Fruit fly (Drosophila melanogaster) whole organism, embryonic: Measurements from ENCODE around the gene Grip84.

Source experiments
- Ada2b ChIP-seq: fragments of 200-800 bp; sonication (Bioruptor generic); IDR thresholded peaks from 2 replicates; pipeline ENCODE4 v1.3.6; 2022; ENCODE audit warnings: missing biosample characterization, missing genetic modification characterization
- Atf3 ChIP-seq: fragments of 200-800 bp; sonication (Bioruptor generic); optimal IDR thresholded peaks from 3 replicates; lab custom pipeline; 2016; ENCODE audit warnings: missing biosample characterization, missing genetic modification characterization
- Bgb ChIP-seq: fragments of 200-800 bp; sonication (Bioruptor generic); IDR thresholded peaks from 2 replicates; pipeline ENCODE4 v1.3.6; 2022; ENCODE audit warnings: missing biosample characterization, missing genetic modification characterization; ENCODE audit not compliant: partially characterized antibody
- CG10209 ChIP-seq: fragments of 200-800 bp; sonication (Bioruptor generic); optimal IDR thresholded peaks from 3 replicates; lab custom pipeline; 2017; ENCODE audit warnings: missing biosample characterization, mild to moderate bottlenecking, missing genetic modification characterization, missing genetic modification reagents
- CG1024 ChIP-seq: fragments of 200-800 bp; sonication (Bioruptor generic); IDR thresholded peaks from 2 replicates; pipeline ENCODE4 v1.3.6; 2022; ENCODE audit warnings: missing biosample characterization, missing genetic modification characterization
- CG11504 ChIP-seq: fragments of 200-800 bp; sonication (Bioruptor generic); optimal IDR thresholded peaks from 3 replicates; lab custom pipeline; 2019; ENCODE audit warnings: missing biosample characterization, mild to moderate bottlenecking, missing genetic modification characterization, moderate library complexity
- CG1233 ChIP-seq: fragments of 200-800 bp; sonication (Bioruptor generic); optimal IDR thresholded peaks from 4 replicates; lab custom pipeline; 2018; ENCODE audit warnings: missing biosample characterization, mild to moderate bottlenecking, missing genetic modification characterization
- CG13624 ChIP-seq: fragments of 200-800 bp; sonication (Bioruptor generic); optimal IDR thresholded peaks from 2 replicates; lab custom pipeline; 2016; ENCODE audit warnings: missing biosample characterization, missing genetic modification characterization
- CG13775 ChIP-seq: fragments of 200-800 bp; sonication (Bioruptor generic); optimal IDR thresholded peaks from 3 replicates; lab custom pipeline; 2017; ENCODE audit warnings: missing biosample characterization, mild to moderate bottlenecking, missing genetic modification characterization
- CG14710 ChIP-seq: fragments of 200-800 bp; sonication (Bioruptor generic); optimal IDR thresholded peaks from 3 replicates; lab custom pipeline; 2019; ENCODE audit warnings: missing biosample characterization, mild to moderate bottlenecking, missing genetic modification characterization, moderate library complexity
- CG15479 ChIP-seq: fragments of 200-800 bp; sonication (Bioruptor generic); optimal IDR thresholded peaks from 3 replicates; lab custom pipeline; 2019; ENCODE audit warnings: missing biosample characterization, mild to moderate bottlenecking, missing genetic modification characterization, moderate library complexity
- CG15696 ChIP-seq: fragments of 200-800 bp; sonication (Bioruptor generic); optimal IDR thresholded peaks from 2 replicates; lab custom pipeline; 2019; ENCODE audit warnings: missing biosample characterization, mild to moderate bottlenecking, missing genetic modification characterization, moderate library complexity
- CG16815 ChIP-seq: fragments of 200-800 bp; sonication (Bioruptor generic); optimal IDR thresholded peaks from 3 replicates; lab custom pipeline; 2017; ENCODE audit warnings: missing biosample characterization, mild to moderate bottlenecking, missing genetic modification characterization
- CG17186 ChIP-seq: fragments of 200-800 bp; sonication (Bioruptor generic); optimal IDR thresholded peaks from 3 replicates; lab custom pipeline; 2017; ENCODE audit warnings: missing biosample characterization, missing genetic modification reagents, missing genetic modification characterization
- CG18764 ChIP-seq: fragments of 200-800 bp; sonication (Bioruptor generic); optimal IDR thresholded peaks from 3 replicates; lab custom pipeline; 2016; ENCODE audit warnings: missing biosample characterization, missing genetic modification characterization
- CG30431 ChIP-seq: fragments of 200-800 bp; sonication (Bioruptor generic); optimal IDR thresholded peaks from 2 replicates; lab custom pipeline; 2017; ENCODE audit warnings: missing biosample characterization, missing genetic modification characterization
- CG31365 ChIP-seq: fragments of 200-800 bp; sonication (Bioruptor generic); optimal IDR thresholded peaks from 2 replicates; lab custom pipeline; 2018; ENCODE audit warnings: missing biosample characterization, mild to moderate bottlenecking, missing genetic modification characterization
- CG4424 ChIP-seq: fragments of 200-800 bp; sonication (Bioruptor generic); optimal IDR thresholded peaks from 3 replicates; lab custom pipeline; 2016; ENCODE audit warnings: missing biosample characterization, missing genetic modification characterization
- CG6683 ChIP-seq: fragments of 200-800 bp; sonication (Bioruptor generic); optimal IDR thresholded peaks from 2 replicates; lab custom pipeline; 2017; ENCODE audit warnings: missing biosample characterization, mild to moderate bottlenecking, missing genetic modification characterization, missing genetic modification reagents
- CG6765 ChIP-seq: fragments of 200-800 bp; sonication (Bioruptor generic); optimal IDR thresholded peaks from 3 replicates; lab custom pipeline; 2017; ENCODE audit warnings: missing biosample characterization, mild to moderate bottlenecking, missing genetic modification characterization
- CG6854 ChIP-seq: fragments of 200-800 bp; sonication (Bioruptor generic); optimal IDR thresholded peaks from 3 replicates; lab custom pipeline; 2017; ENCODE audit warnings: missing biosample characterization, mild to moderate bottlenecking, missing genetic modification characterization
- CG7786 ChIP-seq: fragments of 200-800 bp; sonication (Bioruptor generic); optimal IDR thresholded peaks from 2 replicates; lab custom pipeline; 2016; ENCODE audit warnings: missing biosample characterization, missing genetic modification characterization
- CG8359 ChIP-seq: fragments of 200-800 bp; sonication (Bioruptor generic); optimal IDR thresholded peaks from 2 replicates; lab custom pipeline; 2017; ENCODE audit warnings: missing biosample characterization, mild to moderate bottlenecking, missing genetic modification characterization, borderline replicate concordance
- CG9215 ChIP-seq: fragments of 200-800 bp; sonication (Bioruptor generic); IDR thresholded peaks from 2 replicates; pipeline ENCODE4 v1.3.6; 2022; ENCODE audit warnings: missing biosample characterization, missing genetic modification characterization
- CG9817 ChIP-seq: fragments of 200-800 bp; sonication (Bioruptor generic); optimal IDR thresholded peaks from 2 replicates; lab custom pipeline; 2018; ENCODE audit warnings: missing biosample characterization, mild to moderate bottlenecking, missing genetic modification characterization, moderate library complexity
- D ChIP-seq, 2 experiments: fragments of 200-800 bp in 1 of 2; fragments of >200 bp in 1 of 2; sonication (Bioruptor generic) in 1 of 2; optimal IDR thresholded peaks; 2 replicates in 1 of 2; 3 replicates in 1 of 2; lab custom pipeline; 2017; ENCODE audit warnings: mild to moderate bottlenecking in 1 of 2, missing biosample characterization in 1 of 2, missing genetic modification characterization in 1 of 2, missing genetic modification reagents in 1 of 2
- Hand ChIP-seq: fragments of 200-800 bp; sonication (Bioruptor generic); optimal IDR thresholded peaks from 2 replicates; lab custom pipeline; 2017; ENCODE audit warnings: mild to moderate bottlenecking, missing biosample characterization, missing genetic modification reagents, missing genetic modification characterization
- Hmx ChIP-seq: fragments of 200-800 bp; sonication (Bioruptor generic); optimal IDR thresholded peaks from 2 replicates; lab custom pipeline; 2016; ENCODE audit warnings: missing biosample characterization, missing genetic modification characterization
- Jarid2 ChIP-seq: fragments of 200-800 bp; sonication (Bioruptor generic); optimal IDR thresholded peaks from 3 replicates; lab custom pipeline; 2017; ENCODE audit warnings: mild to moderate bottlenecking, missing biosample characterization, missing genetic modification reagents, missing genetic modification characterization
- Med ChIP-seq: fragments of 200-800 bp; sonication (Bioruptor generic); peaks from one replicate; lab custom pipeline; 2016; ENCODE audit warnings: missing biosample characterization, missing genetic modification characterization, mild to moderate bottlenecking, inconsistent platforms, moderate library complexity
- NC2β ChIP-seq: fragments of 200-800 bp; sonication (Bioruptor generic); optimal IDR thresholded peaks from 2 replicates; lab custom pipeline; 2016; ENCODE audit warnings: missing biosample characterization, missing genetic modification characterization
- Sox102F ChIP-seq: fragments of 200-800 bp; sonication (Bioruptor generic); optimal IDR thresholded peaks from 2 replicates; lab custom pipeline; 2018; ENCODE audit warnings: missing biosample characterization, mild to moderate bottlenecking, missing genetic modification characterization, moderate library complexity
- ara ChIP-seq: fragments of 200-800 bp; sonication (Bioruptor generic); IDR thresholded peaks from 2 replicates; pipeline ENCODE4 v1.3.6; 2022; ENCODE audit warnings: missing biosample characterization, missing genetic modification characterization
- ato ChIP-seq: fragments of 200-800 bp; sonication (Bioruptor generic); IDR thresholded peaks from 2 replicates; pipeline ENCODE4 v1.3.6; 2022; ENCODE audit warnings: missing biosample characterization, missing genetic modification characterization; ENCODE audit not compliant: partially characterized antibody
- bab2 ChIP-seq: fragments of 200-800 bp; sonication (Bioruptor generic); optimal IDR thresholded peaks from 2 replicates; lab custom pipeline; 2016; ENCODE audit warnings: missing biosample characterization, missing genetic modification characterization
- bbx ChIP-seq: fragments of 200-800 bp; sonication (Bioruptor generic); IDR thresholded peaks from 2 replicates; pipeline ENCODE4 v1.3.6; 2022; ENCODE audit warnings: missing biosample characterization, missing genetic modification characterization; ENCODE audit not compliant: partially characterized antibody
- disco-r ChIP-seq: fragments of 200-800 bp; sonication (Bioruptor generic); optimal IDR thresholded peaks from 2 replicates; lab custom pipeline; 2016; ENCODE audit warnings: missing biosample characterization, missing genetic modification characterization
- exex ChIP-seq: fragments of 200-800 bp; sonication (Bioruptor generic); optimal IDR thresholded peaks from 4 replicates; lab custom pipeline; 2018; ENCODE audit warnings: missing biosample characterization, mild to moderate bottlenecking, missing genetic modification characterization, moderate library complexity
- fd96Cb ChIP-seq: fragments of 200-800 bp; sonication (Bioruptor generic); optimal IDR thresholded peaks from 2 replicates; lab custom pipeline; 2018; ENCODE audit warnings: missing biosample characterization, mild to moderate bottlenecking, missing genetic modification characterization, moderate library complexity
- h ChIP-seq: fragments of >200 bp; optimal IDR thresholded peaks from 2 replicates; lab custom pipeline; 2017
- inv ChIP-seq: fragments of 200-800 bp; sonication (Bioruptor generic); IDR thresholded peaks from 2 replicates; pipeline ENCODE4 v1.3.6; 2022; ENCODE audit warnings: missing biosample characterization, missing genetic modification characterization; ENCODE audit not compliant: partially characterized antibody
- kah ChIP-seq: fragments of 200-800 bp; sonication (Bioruptor generic); optimal IDR thresholded peaks from 2 replicates; lab custom pipeline; 2018; ENCODE audit warnings: missing biosample characterization, mild to moderate bottlenecking, missing genetic modification characterization
- nau ChIP-seq: fragments of 200-800 bp; sonication (Bioruptor generic); optimal IDR thresholded peaks from 3 replicates; lab custom pipeline; 2017; ENCODE audit warnings: missing biosample characterization, mild to moderate bottlenecking, missing genetic modification characterization, missing genetic modification reagents
- nom ChIP-seq: fragments of 200-800 bp; sonication (Bioruptor generic); optimal IDR thresholded peaks from 2 replicates; lab custom pipeline; 2017; ENCODE audit warnings: missing biosample characterization, missing genetic modification characterization, mild to moderate bottlenecking, moderate library complexity, missing genetic modification reagents
- pb ChIP-seq: fragments of 200-800 bp; sonication (Bioruptor generic); optimal IDR thresholded peaks from 3 replicates; lab custom pipeline; 2016; ENCODE audit warnings: missing biosample characterization, missing genetic modification characterization
- pita ChIP-seq: fragments of 200-800 bp; sonication (Bioruptor generic); optimal IDR thresholded peaks from 2 replicates; lab custom pipeline; 2017; ENCODE audit warnings: missing biosample characterization, mild to moderate bottlenecking, missing genetic modification characterization
- row ChIP-seq: fragments of 200-800 bp; sonication (Bioruptor generic); IDR thresholded peaks from 3 replicates; pipeline ENCODE4 v1.3.6; 2022; ENCODE audit warnings: missing biosample characterization, missing genetic modification characterization
- vvl ChIP-seq: fragments of 200-800 bp; sonication (Bioruptor generic); IDR thresholded peaks from 2 replicates; pipeline ENCODE4 v1.3.6; 2022; ENCODE audit warnings: missing biosample characterization, missing genetic modification characterization
- zf30C ChIP-seq: fragments of 200-800 bp; sonication (Bioruptor generic); optimal IDR thresholded peaks from 3 replicates; lab custom pipeline; 2018; ENCODE audit warnings: missing biosample characterization, mild to moderate bottlenecking, missing genetic modification characterization

Grip84 gene

dm6 chrX:19608042-19608609 lies 42.6 kb upstream of the Grip84 start (continued):
- TF ChIP-seq row (GFP tag; lab: Robert Waterston, UW): no peak
- TF ChIP-seq CG15479 (GFP tag; lab: Kevin White, UChicago): no peak
- no peak for TF ChIP-seq pb (GFP tag; lab: Kevin White, UChicago)
- peak; percentile 31 for TF ChIP-seq nau
- TF ChIP-seq CG7786 (GFP tag; lab: Kevin White, UChicago): no peak
- peak; percentile 54 for TF ChIP-seq Med (GFP tag; lab: Kevin White, UChicago)
- TF ChIP-seq CG13775 (GFP tag; lab: Kevin White, UChicago): no peak
- no peak for TF ChIP-seq CG31365 (tag; lab: Kevin White, UChicago)
- no peak for TF ChIP-seq Sox102F (GFP tag; lab: Kevin White, UChicago)
- 0 out of 2 replicates have a peak, but pooled peaks have one; percentile 17 for TF ChIP-seq inv (GFP tag; lab: Robert Waterston, UW)
- peak; percentile 32 for TF ChIP-seq Atf3
- 0 out of 2 replicates have a peak, but pooled peaks have one; percentile 10 for TF ChIP-seq bbx
- peak; percentile 31 for TF ChIP-seq zf30C (GFP tag; lab: Kevin White, UChicago)
- no peak for TF ChIP-seq CG9817 (tag; lab: Kevin White, UChicago)
- TF ChIP-seq Bgb (GFP tag; lab: Robert Waterston, UW): peak; percentile 48; the same call in 1 of the 2 replicates
- no peak for TF ChIP-seq ara (GFP tag; lab: Robert Waterston, UW)
- no peak for TF ChIP-seq CG6683 (GFP tag; lab: Kevin White, UChicago)
- peak; percentile 31 for TF ChIP-seq CG13624 (GFP tag; lab: Kevin White, UChicago)
- TF ChIP-seq CG14710 (tag; lab: Kevin White, UChicago): no peak
- TF ChIP-seq NC2β (GFP tag; lab: Kevin White, UChicago): no peak
- no peak for TF ChIP-seq CG15696 (tag; lab: Kevin White, UChicago)
- TF ChIP-seq ato (GFP tag; lab: Robert Waterston, UW): peak; percentile 29; the same call in 1 of the 2 replicates
- peak; percentile 26 for TF ChIP-seq nom
- TF ChIP-seq vvl (GFP tag; lab: Robert Waterston, UW): no peak
- no peak for TF ChIP-seq CG17186 (GFP tag; lab: Kevin White, UChicago)
- peak; percentile 62 for TF ChIP-seq exex (tag; lab: Kevin White, UChicago)
- no peak for TF ChIP-seq Jarid2 (GFP tag; lab: Kevin White, UChicago)
- TF ChIP-seq CG6854: peak; percentile 16
- TF ChIP-seq CG6765 (GFP tag; lab: Kevin White, UChicago): no peak
- no peak for TF ChIP-seq CG10209
- TF ChIP-seq CG1024 (GFP tag; lab: Robert Waterston, UW): no peak
- TF ChIP-seq fd96Cb: no peak
- no peak for TF ChIP-seq CG11504 (tag; lab: Kevin White, UChicago)
- peak; percentile 19 for TF ChIP-seq CG1233 (GFP tag; lab: Kevin White, UChicago)
- no peak for TF ChIP-seq CG9215 (GFP tag; lab: Robert Waterston, UW)
- no peak for TF ChIP-seq disco-r
- no peak for TF ChIP-seq D (optimal IDR thresholded peaks at IDR 0.05; lab: Kevin White, UChicago)
- TF ChIP-seq D (GFP tag; optimal IDR thresholded peaks at IDR 0.05; lab: Kevin White, UChicago): no peak
- TF ChIP-seq CG30431 (GFP tag; lab: Kevin White, UChicago): no peak
- no peak for TF ChIP-seq Ada2b (GFP tag; lab: Robert Waterston, UW)
- no peak for TF ChIP-seq Hmx (GFP tag; lab: Kevin White, UChicago)
- no peak for TF ChIP-seq bab2 (GFP tag; lab: Kevin White, UChicago)
- no peak for TF ChIP-seq pita (GFP tag; lab: Kevin White, UChicago)
- TF ChIP-seq CG18764 (GFP tag; lab: Kevin White, UChicago): no peak
- no peak for TF ChIP-seq CG4424 (GFP tag; lab: Kevin White, UChicago)
- TF ChIP-seq h: no peak
- no peak for TF ChIP-seq CG16815 (GFP tag; lab: Kevin White, UChicago)
- TF ChIP-seq CG8359 (GFP tag; lab: Kevin White, UChicago): no peak
- no peak for TF ChIP-seq kah (GFP tag; lab: Kevin White, UChicago)
- no peak for TF ChIP-seq Hand (GFP tag; lab: Kevin White, UChicago)
